Fruit fly (Drosophila melanogaster): ENCODE results near the gene CG31198.
"Not testable (repeated sequence)": the region's sequence is repeated elsewhere in the genome, so short reads cannot be mapped to it uniquely, and the experiment has no call there.

The CG31198 gene

dm6 chr3R:21730955-21731354 is 23.2 kb upstream of the CG31198 start:
- TF ChIP-seq gl (tag; optimal IDR thresholded peaks at IDR 0.05) (no peak), EcR (GFP tag; optimal IDR thresholded peaks at IDR 0.05) (no peak), Pif1B (GFP tag; optimal IDR thresholded peaks at IDR 0.05) (no peak), CG14655 (GFP tag; optimal IDR thresholded peaks at IDR 0.05) (no peak), CG10348 (GFP tag; IDR thresholded peaks at IDR 0.05) (no peak), Pif1A (GFP tag; optimal IDR thresholded peaks at IDR 0.05) (no peak), CG9948 (tag; optimal IDR thresholded peaks at IDR 0.05) (no peak), D1 (tag; optimal IDR thresholded peaks at IDR 0.05) (no peak), CG17806 (tag; optimal IDR thresholded peaks at IDR 0.05) (no peak), CG34367 (tag; optimal IDR thresholded peaks at IDR 0.05) (no peak), fd96Ca (GFP tag; IDR thresholded peaks at IDR 0.05) (no peak), CG8159 (tag; optimal IDR thresholded peaks at IDR 0.05) (no peak), CG13204 (GFP tag; optimal IDR thresholded peaks at IDR 0.05) (no peak)

dm6 chr3R:21731682-21732081 is 22.4 kb upstream of the CG31198 start:
- TF ChIP-seq fd96Ca (GFP tag; IDR thresholded peaks at IDR 0.05), result no peak
- peak; percentile 56; the same call in 1 of the 2 replicates for TF ChIP-seq Ets98B (GFP tag; IDR thresholded peaks at IDR 0.05)
- no peak for TF ChIP-seq CG8301 (tag; optimal IDR thresholded peaks at IDR 0.05)
- TF ChIP-seq CG14655 (GFP tag; optimal IDR thresholded peaks at IDR 0.05), result peak; percentile 29
- TF ChIP-seq Snoo (tag; optimal IDR thresholded peaks at IDR 0.05), result no peak
- no peak for TF ChIP-seq gl (tag; optimal IDR thresholded peaks at IDR 0.05)
- TF ChIP-seq CG32121 (GFP tag; IDR thresholded peaks at IDR 0.05), result peak; percentile 59; the same call in 1 of the 2 replicates
- TF ChIP-seq CG4496 (GFP tag; IDR thresholded peaks at IDR 0.05), result 0 out of 3 replicates have a peak, but pooled peaks have one; percentile 33

dm6 chr3R:21732901-21733300 is 21.2 kb upstream of the CG31198 start:
- TF ChIP-seq CG8301 (tag; optimal IDR thresholded peaks at IDR 0.05), result peak; percentile 64
- no peak for TF ChIP-seq EcR (GFP tag; optimal IDR thresholded peaks at IDR 0.05)
- peak; percentile 43 for TF ChIP-seq CG17806 (tag; optimal IDR thresholded peaks at IDR 0.05)
- peak; percentile 41 for TF ChIP-seq CG8159 (tag; optimal IDR thresholded peaks at IDR 0.05)
- peak; percentile 36 for TF ChIP-seq CG34367 (tag; optimal IDR thresholded peaks at IDR 0.05)
- TF ChIP-seq Pif1A (GFP tag; optimal IDR thresholded peaks at IDR 0.05), result peak; percentile 18
- peak; percentile 51 for TF ChIP-seq CG10348 (GFP tag; IDR thresholded peaks at IDR 0.05)
- no peak for TF ChIP-seq CG13204 (GFP tag; optimal IDR thresholded peaks at IDR 0.05)
- TF ChIP-seq CG9948 (tag; optimal IDR thresholded peaks at IDR 0.05), result peak; percentile 50
- peak; percentile 49 for TF ChIP-seq Pif1B (GFP tag; optimal IDR thresholded peaks at IDR 0.05)
- TF ChIP-seq CG32121 (GFP tag; IDR thresholded peaks at IDR 0.05), result peak; percentile 90
- TF ChIP-seq Ets98B (GFP tag; IDR thresholded peaks at IDR 0.05), result peak; percentile 85
- TF ChIP-seq Snoo (tag; optimal IDR thresholded peaks at IDR 0.05), result peak; percentile 18
- no peak for TF ChIP-seq D1 (tag; optimal IDR thresholded peaks at IDR 0.05)
- peak; percentile 78 for TF ChIP-seq CG4496 (GFP tag; IDR thresholded peaks at IDR 0.05)
- peak; percentile 70 for TF ChIP-seq CG14655 (GFP tag; optimal IDR thresholded peaks at IDR 0.05)
- peak; percentile 74 for TF ChIP-seq fd96Ca (GFP tag; IDR thresholded peaks at IDR 0.05)
- TF ChIP-seq CG15710 (tag; optimal IDR thresholded peaks at IDR 0.05), result peak; percentile 28
- no peak for TF ChIP-seq gl (tag; optimal IDR thresholded peaks at IDR 0.05)
- TF ChIP-seq rn (GFP tag; IDR thresholded peaks at IDR 0.05), result peak; percentile 72
- peak; percentile 76 for TF ChIP-seq CG12605 (GFP tag; IDR thresholded peaks at IDR 0.05)

dm6 chr3R:21736196-21736595 is 17.9 kb upstream of the CG31198 start, which contains the start of gene Sfp93F:
Sfp93F (minus strand) TSS chr3R:21736296.
- TF ChIP-seq Ets98B (GFP tag; IDR thresholded peaks at IDR 0.05); D1 (tag; optimal IDR thresholded peaks at IDR 0.05); Pif1A (GFP tag; optimal IDR thresholded peaks at IDR 0.05): not testable (repeated sequence)

dm6 chr3R:21736749-21737148 is 17.4 kb upstream of the CG31198 start, which contains the start of gene CG42869:
CG42869 (minus strand) TSS chr3R:21736849.
- TF ChIP-seq Snoo (tag; optimal IDR thresholded peaks at IDR 0.05), result no peak

- TF ChIP-seq CG34367 (tag; optimal IDR thresholded peaks at IDR 0.05), result no peak
- no peak for TF ChIP-seq Ets98B (GFP tag; IDR thresholded peaks at IDR 0.05)
- TF ChIP-seq gl (tag; optimal IDR thresholded peaks at IDR 0.05), result no peak
- no peak for TF ChIP-seq rn (GFP tag; IDR thresholded peaks at IDR 0.05)
- TF ChIP-seq CG8159 (tag; optimal IDR thresholded peaks at IDR 0.05), result no peak
These were observed 16.9 kb upstream of the CG31198 start, which contains the start of gene CG42870 for dm6 chr3R:21737264-21737663. CG42870 (minus strand) TSS chr3R:21737364.

dm6 chr3R:21739010-21739409 is 15.1 kb upstream of the CG31198 start, which contains the start of gene CG34034:
CG34034 (minus strand) TSS chr3R:21739110.
- TF ChIP-seq CG15710 (tag; optimal IDR thresholded peaks at IDR 0.05) (no peak), CG9948 (tag; optimal IDR thresholded peaks at IDR 0.05) (no peak), CG12605 (GFP tag; IDR thresholded peaks at IDR 0.05) (no peak), rn (GFP tag; IDR thresholded peaks at IDR 0.05) (no peak), CG8301 (tag; optimal IDR thresholded peaks at IDR 0.05) (no peak), Ets98B (GFP tag; IDR thresholded peaks at IDR 0.05) (no peak), Pif1B (GFP tag; optimal IDR thresholded peaks at IDR 0.05) (no peak), CG13204 (GFP tag; optimal IDR thresholded peaks at IDR 0.05) (no peak), fd96Ca (GFP tag; IDR thresholded peaks at IDR 0.05) (no peak), CG8159 (tag; optimal IDR thresholded peaks at IDR 0.05) (no peak), Pif1A (GFP tag; optimal IDR thresholded peaks at IDR 0.05) (no peak), gl (tag; optimal IDR thresholded peaks at IDR 0.05) (no peak), CG4496 (GFP tag; IDR thresholded peaks at IDR 0.05) (no peak), CG32121 (GFP tag; IDR thresholded peaks at IDR 0.05) (no peak), EcR (GFP tag; optimal IDR thresholded peaks at IDR 0.05) (no peak)
